Worm (Caenorhabditis elegans) whole organism, young adult: ENCODE results near the gene C54D10.4.

ENCODE experiments used
- B0336.3 ChIP-seq: fragments of 200-800 bp; sonication (Bioruptor generic); IDR thresholded peaks from 2 replicates; pipeline ENCODE4 v1.3.6; 2022; ENCODE audit warnings: missing genetic modification characterization, missing compliant biosample characterization
- Y79H2A.3 ChIP-seq: fragments of 200-800 bp; sonication (Bioruptor generic); conservative IDR thresholded peaks from 2 replicates; pipeline ENCODE4 v1.3.6; 2022; ENCODE audit warnings: missing genetic modification reagents, missing genetic modification characterization, missing compliant biosample characterization
- ama-1 ChIP-seq, 3 experiments: fragments of 150-350 bp in 1 of 3; sonication (generic microtip) in 2 of 3; optimal IDR thresholded peaks; 2 replicates each; lab custom pipeline; 2014 to 2018; ENCODE audit warnings: missing biosample characterization in 2 of 3, missing genetic modification characterization in 2 of 3, missing genetic modification reagents in 2 of 3
- ets-4 ChIP-seq: fragments of 200-800 bp; sonication (Bioruptor generic); optimal IDR thresholded peaks from 2 replicates; lab custom pipeline; 2018; ENCODE audit warnings: mild to moderate bottlenecking, missing genetic modification characterization, missing compliant biosample characterization
- him-1 ChIP-seq: sonication (generic microtip); optimal IDR thresholded peaks from 2 replicates; lab custom pipeline; 2016; ENCODE audit warnings: missing genotype, missing genetic modification reagents, missing genetic modification characterization, missing compliant biosample characterization
- let-607 ChIP-seq, 2 experiments: fragments of 200-800 bp in 1 of 2; sonication (Bioruptor generic) in 1 of 2; sonication (generic microtip) in 1 of 2; optimal IDR thresholded peaks; 2 replicates each; lab custom pipeline; 2016 to 2018; ENCODE audit warnings: mild to moderate bottlenecking in 2 of 2, missing compliant biosample characterization in 2 of 2, missing genetic modification characterization in 2 of 2, moderate library complexity in 2 of 2, missing genotype in 1 of 2
- lin-35 ChIP-seq, 3 experiments: fragments of 150-350 bp in 2 of 3; sonication (generic microtip) in 1 of 3; optimal IDR thresholded peaks; 2 replicates each; lab custom pipeline; 2014 to 2018; ENCODE audit warnings: missing biosample characterization in 3 of 3, missing genetic modification characterization in 3 of 3, missing genetic modification reagents in 3 of 3
- nhr-120 ChIP-seq: fragments of 200-800 bp; sonication (Bioruptor generic); IDR thresholded peaks from 2 replicates; pipeline ENCODE4 v1.3.6; 2022; ENCODE audit warnings: missing genetic modification characterization, missing compliant biosample characterization
- pha-4 ChIP-seq: fragments of 150-350 bp; sonication (generic microtip); optimal IDR thresholded peaks from 2 replicates; lab custom pipeline; 2014; ENCODE audit warnings: missing biosample characterization, missing genetic modification reagents, missing genetic modification characterization
- ztf-22 ChIP-seq: fragments of 200-800 bp; sonication (Bioruptor generic); optimal IDR thresholded peaks from 2 replicates; lab custom pipeline; 2018; ENCODE audit warnings: mild to moderate bottlenecking, missing genetic modification characterization, moderate library complexity, missing compliant biosample characterization

- TF ChIP-seq let-607 (tag; optimal IDR thresholded peaks at IDR 0.05; lab: Kevin White, UChicago) (no peak), nhr-120 (no peak), ztf-22 (GFP tag; lab: Kevin White, UChicago) (no peak), Y79H2A.3 (no peak), ets-4 (no peak), pha-4 (tag; lab: Kevin White, UChicago) (no peak), B0336.3 (GFP tag; lab: Robert Waterston, UW) (no peak), ama-1 (optimal IDR thresholded peaks at IDR 0.05; lab: Kevin White, UChicago) (no peak), ama-1 (GFP tag; optimal IDR thresholded peaks at IDR 0.05; lab: Kevin White, UChicago) (no peak), him-1 (no peak), lin-35 (GFP tag; optimal IDR thresholded peaks at IDR 0.05; lab: Kevin White, UChicago) (no peak)
Measured at ce11 chrV:12429039-12429438, 8.3 kb upstream of the C54D10.4 start, which contains the start of gene C54D10.5.
